Worm (Caenorhabditis elegans) whole organism, mixed stage, embryonic: ENCODE results near the gene C55A6.10.

Experiments used
- bed-3 ChIP-seq: fragments of 200-800 bp; sonication (Bioruptor generic); optimal IDR thresholded peaks from 3 replicates; lab custom pipeline; 2018; ENCODE audit warnings: mild to moderate bottlenecking, missing genetic modification characterization, moderate library complexity, missing compliant biosample characterization
- elt-1 ChIP-seq: sonication (generic microtip); optimal IDR thresholded peaks from 2 replicates; lab custom pipeline; 2017; ENCODE audit warnings: missing genetic modification characterization, mild to moderate bottlenecking, missing compliant biosample characterization, antibody characterized with exemption, moderate library complexity, borderline replicate concordance; ENCODE audit not compliant: insufficient read depth
- lin-32 ChIP-seq: fragments of 200-800 bp; sonication (Bioruptor generic); optimal IDR thresholded peaks from 2 replicates; lab custom pipeline; 2018; ENCODE audit warnings: mild to moderate bottlenecking, missing genetic modification characterization, missing compliant biosample characterization
- sptf-1 ChIP-seq: sonication (generic microtip); optimal IDR thresholded peaks from 2 replicates; lab custom pipeline; 2017; ENCODE audit warnings: mild to moderate bottlenecking, missing genetic modification characterization, moderate library complexity, missing compliant biosample characterization
- unc-39 ChIP-seq: fragments of 150-350 bp; optimal IDR thresholded peaks from 2 replicates; lab custom pipeline; 2014; ENCODE audit warnings: missing biosample characterization, missing genetic modification characterization

DNA sequence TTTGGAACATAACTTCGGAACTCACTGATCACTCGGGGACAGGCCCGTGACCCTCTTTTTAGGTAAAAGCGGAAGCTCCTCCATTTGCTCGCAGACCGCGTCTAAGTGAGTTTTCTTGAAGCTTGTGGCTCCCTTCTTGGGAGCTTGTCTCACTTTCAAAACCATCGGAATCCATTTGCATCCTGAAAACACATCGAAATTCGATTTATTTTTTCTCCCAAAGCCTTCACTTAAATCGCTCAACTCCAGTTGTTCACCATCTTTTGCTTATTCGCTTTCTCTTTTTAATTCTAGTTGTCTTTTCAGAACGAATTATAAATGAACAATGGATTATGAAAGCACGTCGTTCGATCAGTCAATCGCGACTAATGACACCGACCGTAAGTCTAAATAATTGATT is 45.9 kb upstream of the C55A6.10 start, which contains the start of gene T11F9.1:
- TF ChIP-seq elt-1 (tag; lab: Kevin White, UChicago) = no peak
- no peak for TF ChIP-seq unc-39 (tag; lab: Kevin White, UChicago)
- no peak for TF ChIP-seq sptf-1 (tag; lab: Kevin White, UChicago)
- no peak for TF ChIP-seq bed-3 (GFP tag; lab: Kevin White, UChicago)
- TF ChIP-seq lin-32 (GFP tag; lab: Kevin White, UChicago) = no peak
